Fruit fly (Drosophila melanogaster) whole organism, embryonic: ENCODE data around the gene Tim17b2.

Experiments used
- Adf1 ChIP-seq: fragments of 200-800 bp; sonication (Bioruptor generic); IDR thresholded peaks from 2 replicates; pipeline ENCODE4 v1.3.6; 2022; ENCODE audit warnings: missing biosample characterization, missing genetic modification characterization
- CG10209 ChIP-seq: fragments of 200-800 bp; sonication (Bioruptor generic); optimal IDR thresholded peaks from 3 replicates; lab custom pipeline; 2017; ENCODE audit warnings: missing biosample characterization, mild to moderate bottlenecking, missing genetic modification characterization, missing genetic modification reagents
- CG10979 ChIP-seq: fragments of 200-800 bp; sonication (Bioruptor generic); optimal IDR thresholded peaks from 2 replicates; lab custom pipeline; 2018; ENCODE audit warnings: missing biosample characterization, mild to moderate bottlenecking, missing genetic modification characterization, moderate library complexity
- CG11504 ChIP-seq: fragments of 200-800 bp; sonication (Bioruptor generic); optimal IDR thresholded peaks from 3 replicates; lab custom pipeline; 2019; ENCODE audit warnings: missing biosample characterization, mild to moderate bottlenecking, missing genetic modification characterization, moderate library complexity
- CG11695 ChIP-seq: fragments of 200-800 bp; sonication (Bioruptor generic); IDR thresholded peaks from 3 replicates; pipeline ENCODE4 v1.3.6; 2022; ENCODE audit warnings: missing biosample characterization, missing genetic modification characterization
- CG12219 ChIP-seq: fragments of 200-800 bp; sonication (Bioruptor generic); optimal IDR thresholded peaks from 3 replicates; lab custom pipeline; 2018; ENCODE audit warnings: missing biosample characterization, mild to moderate bottlenecking, missing genetic modification characterization
- CG12744 ChIP-seq: fragments of 200-800 bp; sonication (Bioruptor generic); optimal IDR thresholded peaks from 2 replicates; lab custom pipeline; 2016; ENCODE audit warnings: missing biosample characterization, missing genetic modification characterization
- CG12769 ChIP-seq: fragments of 200-800 bp; sonication (Bioruptor generic); optimal IDR thresholded peaks from 2 replicates; lab custom pipeline; 2019; ENCODE audit warnings: missing biosample characterization, mild to moderate bottlenecking, missing genetic modification characterization, moderate library complexity
- CG14667 ChIP-seq: fragments of 200-800 bp; sonication (Bioruptor generic); IDR thresholded peaks from 2 replicates; pipeline ENCODE4 v1.3.6; 2022; ENCODE audit warnings: missing biosample characterization, missing genetic modification characterization
- CG14710 ChIP-seq: fragments of 200-800 bp; sonication (Bioruptor generic); optimal IDR thresholded peaks from 3 replicates; lab custom pipeline; 2019; ENCODE audit warnings: missing biosample characterization, mild to moderate bottlenecking, missing genetic modification characterization, moderate library complexity
- CG17361 ChIP-seq: fragments of 200-800 bp; sonication (Bioruptor generic); IDR thresholded peaks from 3 replicates; pipeline ENCODE4 v1.3.6; 2022; ENCODE audit warnings: missing biosample characterization, missing genetic modification characterization
- CG18262 ChIP-seq: fragments of 200-800 bp; optimal IDR thresholded peaks from 3 replicates; lab custom pipeline; 2019; ENCODE audit warnings: missing biosample characterization, mild to moderate bottlenecking, missing genetic modification characterization, moderate library complexity
- CG2678 ChIP-seq: fragments of 200-800 bp; sonication (Bioruptor generic); optimal IDR thresholded peaks from 3 replicates; lab custom pipeline; 2019; ENCODE audit warnings: missing biosample characterization, mild to moderate bottlenecking, missing genetic modification characterization, moderate library complexity
- CG2712 ChIP-seq: fragments of 200-800 bp; optimal IDR thresholded peaks from 3 replicates; lab custom pipeline; 2019; ENCODE audit warnings: missing biosample characterization, mild to moderate bottlenecking, missing genetic modification characterization, moderate library complexity
- CG3847 ChIP-seq: fragments of 200-800 bp; sonication (Bioruptor generic); IDR thresholded peaks from 2 replicates; pipeline ENCODE4 v1.3.6; 2022; ENCODE audit warnings: missing biosample characterization, missing genetic modification characterization
- CG4854 ChIP-seq: fragments of 200-800 bp; sonication (Bioruptor generic); optimal IDR thresholded peaks from 2 replicates; lab custom pipeline; 2016; ENCODE audit warnings: missing biosample characterization, missing genetic modification characterization, inconsistent platforms
- CG6654 ChIP-seq: fragments of 200-800 bp; sonication (Bioruptor generic); optimal IDR thresholded peaks from 2 replicates; lab custom pipeline; 2017; ENCODE audit warnings: missing biosample characterization, mild to moderate bottlenecking, missing genetic modification characterization
- CG7556 ChIP-seq: fragments of 200-800 bp; sonication (Bioruptor generic); optimal IDR thresholded peaks from 2 replicates; lab custom pipeline; 2017; ENCODE audit warnings: missing biosample characterization, mild to moderate bottlenecking, missing genetic modification characterization
- CG9437 ChIP-seq: fragments of 200-800 bp; sonication (Bioruptor generic); optimal IDR thresholded peaks from 2 replicates; lab custom pipeline; 2018; ENCODE audit warnings: missing biosample characterization, mild to moderate bottlenecking, missing genetic modification characterization
- CG9727 ChIP-seq: fragments of 200-800 bp; sonication (Bioruptor generic); optimal IDR thresholded peaks from 3 replicates; lab custom pipeline; 2017; ENCODE audit warnings: missing biosample characterization, mild to moderate bottlenecking, missing genetic modification characterization
- Ets97D ChIP-seq: fragments of 200-800 bp; sonication (Bioruptor generic); optimal IDR thresholded peaks from 3 replicates; lab custom pipeline; 2016; ENCODE audit warnings: missing biosample characterization, missing genetic modification characterization
- HmgD ChIP-seq: fragments of 200-800 bp; sonication (Bioruptor generic); optimal IDR thresholded peaks from 3 replicates; lab custom pipeline; 2016; ENCODE audit warnings: missing biosample characterization, missing genetic modification characterization
- Hsf ChIP-seq: fragments of 200-800 bp; sonication (Bioruptor generic); optimal IDR thresholded peaks from 3 replicates; lab custom pipeline; 2016; ENCODE audit warnings: missing biosample characterization, missing genetic modification characterization
- Lim3 ChIP-seq: fragments of 200-800 bp; sonication (Bioruptor generic); IDR thresholded peaks from 2 replicates; pipeline ENCODE4 v1.3.6; 2022; ENCODE audit warnings: missing biosample characterization, missing genetic modification characterization
- Med ChIP-seq: fragments of 200-800 bp; sonication (Bioruptor generic); peaks from one replicate; lab custom pipeline; 2016; ENCODE audit warnings: missing biosample characterization, missing genetic modification characterization, mild to moderate bottlenecking, inconsistent platforms, moderate library complexity
- Neu2 ChIP-seq: fragments of 200-800 bp; sonication (Bioruptor generic); optimal IDR thresholded peaks from 3 replicates; lab custom pipeline; 2016; ENCODE audit warnings: missing biosample characterization, missing genetic modification characterization, borderline replicate concordance
- Nf-YC ChIP-seq: fragments of 200-800 bp; optimal IDR thresholded peaks from 3 replicates; lab custom pipeline; 2019; ENCODE audit warnings: missing biosample characterization, mild to moderate bottlenecking, missing genetic modification characterization, moderate library complexity
- TFAM ChIP-seq: fragments of 200-800 bp; sonication (Bioruptor generic); optimal IDR thresholded peaks from 2 replicates; lab custom pipeline; 2017; ENCODE audit warnings: missing biosample characterization, missing genetic modification characterization, inconsistent platforms
- Xrp1 ChIP-seq: fragments of 200-800 bp; sonication (Bioruptor generic); IDR thresholded peaks from 2 replicates; pipeline ENCODE4 v1.3.6; 2022; ENCODE audit warnings: missing biosample characterization, missing genetic modification characterization
- bigmax ChIP-seq: fragments of 200-800 bp; sonication (Bioruptor generic); optimal IDR thresholded peaks from 2 replicates; lab custom pipeline; 2018; ENCODE audit warnings: missing biosample characterization, mild to moderate bottlenecking, missing genetic modification characterization
- dan ChIP-seq: fragments of 200-800 bp; sonication (Bioruptor generic); IDR thresholded peaks from 2 replicates; pipeline ENCODE4 v1.3.6; 2022; ENCODE audit warnings: missing biosample characterization, missing genetic modification characterization
- dmrt11E ChIP-seq: fragments of 200-800 bp; sonication (Bioruptor generic); optimal IDR thresholded peaks from 3 replicates; lab custom pipeline; 2018; ENCODE audit warnings: missing biosample characterization, mild to moderate bottlenecking, missing genetic modification characterization, moderate library complexity
- dmrt99B ChIP-seq: fragments of 200-800 bp; sonication (Bioruptor generic); optimal IDR thresholded peaks from 2 replicates; lab custom pipeline; 2018; ENCODE audit warnings: missing biosample characterization, mild to moderate bottlenecking, missing genetic modification characterization, moderate library complexity
- fd96Cb ChIP-seq: fragments of 200-800 bp; sonication (Bioruptor generic); optimal IDR thresholded peaks from 2 replicates; lab custom pipeline; 2018; ENCODE audit warnings: missing biosample characterization, mild to moderate bottlenecking, missing genetic modification characterization, moderate library complexity
- gro ChIP-seq: fragments of 200-800 bp; sonication (Bioruptor generic); optimal IDR thresholded peaks from 2 replicates; lab custom pipeline; 2016; ENCODE audit warnings: missing biosample characterization, missing genetic modification characterization
- gsb-n ChIP-seq: fragments of 200-800 bp; sonication (Bioruptor generic); optimal IDR thresholded peaks from 3 replicates; lab custom pipeline; 2018; ENCODE audit warnings: missing biosample characterization, mild to moderate bottlenecking, missing genetic modification characterization
- lola ChIP-seq, 3 experiments: fragments of >200 bp in 2 of 3; fragments of 200-800 bp in 1 of 3; sonication (Bioruptor generic) in 1 of 3; optimal IDR thresholded peaks; 2 replicates each; lab custom pipeline; 2017 to 2019; ENCODE audit warnings: missing biosample characterization in 3 of 3, missing genetic modification characterization in 3 of 3, mild to moderate bottlenecking in 1 of 3, moderate library complexity in 1 of 3
- odd ChIP-seq: fragments of 200-800 bp; sonication (Bioruptor generic); optimal IDR thresholded peaks from 2 replicates; lab custom pipeline; 2017; ENCODE audit warnings: missing biosample characterization, mild to moderate bottlenecking, missing genetic modification characterization
- org-1 ChIP-seq: fragments of 200-800 bp; sonication (Bioruptor generic); optimal IDR thresholded peaks from 2 replicates; lab custom pipeline; 2017; ENCODE audit warnings: missing biosample characterization, missing genetic modification characterization
- pan ChIP-seq, 4 experiments: fragments of >200 bp in 3 of 4; fragments of 200-800 bp in 1 of 4; sonication (Bioruptor generic) in 1 of 4; optimal IDR thresholded peaks in 3 of 4; IDR thresholded peaks in 1 of 4; 2 replicates each; pipeline versions ENCODE4 v1.3.6 to Lab custom; 2017 to 2022; ENCODE audit warnings: missing biosample characterization in 2 of 4, missing genetic modification characterization in 2 of 4, mixed read lengths in 1 of 4
- phol ChIP-seq: fragments of 200-800 bp; sonication (Bioruptor generic); optimal IDR thresholded peaks from 3 replicates; lab custom pipeline; 2018; ENCODE audit warnings: missing biosample characterization, mild to moderate bottlenecking, missing genetic modification characterization, moderate library complexity
- row ChIP-seq: fragments of 200-800 bp; sonication (Bioruptor generic); IDR thresholded peaks from 3 replicates; pipeline ENCODE4 v1.3.6; 2022; ENCODE audit warnings: missing biosample characterization, missing genetic modification characterization
- run ChIP-seq: fragments of 200-800 bp; sonication (Bioruptor generic); optimal IDR thresholded peaks from 3 replicates; lab custom pipeline; 2018; ENCODE audit warnings: missing biosample characterization, mild to moderate bottlenecking, missing genetic modification characterization
- sens ChIP-seq: fragments of 200-800 bp; sonication (Bioruptor generic); peaks from one replicate; lab custom pipeline; 2016; ENCODE audit warnings: missing biosample characterization, missing genetic modification characterization
- slou ChIP-seq: fragments of 200-800 bp; sonication (Bioruptor generic); optimal IDR thresholded peaks from 3 replicates; lab custom pipeline; 2016; ENCODE audit warnings: missing biosample characterization, missing genetic modification characterization
- tap ChIP-seq: fragments of 200-800 bp; optimal IDR thresholded peaks from 3 replicates; lab custom pipeline; 2019; ENCODE audit warnings: missing biosample characterization, mild to moderate bottlenecking, missing genetic modification characterization, moderate library complexity
- twi ChIP-seq: fragments of 200-800 bp; optimal IDR thresholded peaks from 2 replicates; lab custom pipeline; 2019; ENCODE audit warnings: missing biosample characterization, mild to moderate bottlenecking, missing genetic modification characterization, moderate library complexity
- vfl ChIP-seq: fragments of 200-800 bp; sonication (Bioruptor generic); optimal IDR thresholded peaks from 2 replicates; lab custom pipeline; 2016; ENCODE audit warnings: missing biosample characterization, missing genetic modification characterization
- yki ChIP-seq: fragments of >200 bp; optimal IDR thresholded peaks from 3 replicates; lab custom pipeline; 2018
- zf30C ChIP-seq: fragments of 200-800 bp; sonication (Bioruptor generic); optimal IDR thresholded peaks from 3 replicates; lab custom pipeline; 2018; ENCODE audit warnings: missing biosample characterization, mild to moderate bottlenecking, missing genetic modification characterization

The Tim17b2 gene

DNA sequence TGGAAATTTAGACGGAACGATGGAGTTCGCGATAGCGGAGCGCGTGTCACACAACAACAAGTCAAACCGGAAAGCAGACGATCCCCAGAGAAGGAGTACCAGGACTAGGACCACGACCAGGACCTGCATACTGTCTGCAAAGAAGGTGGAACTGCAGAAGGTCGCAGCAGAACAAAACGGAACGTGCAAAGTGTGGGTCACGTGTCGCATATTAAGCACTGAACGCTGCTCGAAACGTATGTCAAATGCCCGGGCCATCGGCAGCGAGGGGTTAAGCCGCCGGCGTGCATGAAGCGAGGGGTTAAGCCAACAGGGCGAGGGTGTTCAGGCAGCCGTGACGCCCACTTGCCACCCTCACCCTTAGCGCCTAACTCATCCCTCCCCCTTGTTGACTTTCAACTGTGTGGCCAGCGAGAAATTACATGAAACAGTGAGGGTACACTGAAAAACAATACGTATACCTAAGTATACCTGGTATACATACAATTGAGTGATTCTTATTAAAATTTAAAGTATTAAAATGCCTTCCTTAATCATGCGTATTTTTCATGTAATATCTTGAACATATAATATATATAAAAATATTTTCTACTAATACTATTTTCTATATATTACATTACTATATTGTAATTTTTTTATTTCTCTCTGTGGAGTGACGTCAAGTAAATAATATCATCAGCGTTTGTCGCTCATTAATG is 42.5 kb upstream of the Tim17b2 start (continued):
- TF ChIP-seq CG7556 (GFP tag; lab: Kevin White, UChicago) (peak; percentile 71), CG12769 (no peak), CG12219 (GFP tag; lab: Kevin White, UChicago) (no peak), phol (tag; lab: Kevin White, UChicago) (peak; percentile 72), Nf-YC (peak; percentile 2), tap (peak; percentile 35), odd (peak; percentile 12), CG3847 (GFP tag; lab: Robert Waterston, UW) (no peak), bigmax (GFP tag; lab: Kevin White, UChicago) (no peak), CG9437 (GFP tag; lab: Kevin White, UChicago) (peak; percentile 8), row (GFP tag; lab: Robert Waterston, UW) (peak; percentile 61), vfl (GFP tag; lab: Kevin White, UChicago) (no peak), Lim3 (GFP tag; lab: Robert Waterston, UW) (no peak), CG10979 (tag; lab: Kevin White, UChicago) (peak; percentile 88), twi (tag; lab: Kevin White, UChicago) (peak; percentile 40), fd96Cb (peak; percentile 61), gsb-n (peak; percentile 80), CG14667 (GFP tag; lab: Robert Waterston, UW) (no peak), CG12744 (no peak), Hsf (no peak), CG11504 (peak; percentile 71), CG11695 (GFP tag; lab: Robert Waterston, UW) (0 out of 3 replicates have a peak, but pooled peaks have one; percentile 23), run (peak; percentile 19), zf30C (GFP tag; lab: Kevin White, UChicago) (peak; percentile 83), Xrp1 (GFP tag; lab: Robert Waterston, UW) (peak; percentile 62; the same call in 1 of the 2 replicates)
- TF ChIP-seq, all 482 proteins: peak for 114

DNA sequence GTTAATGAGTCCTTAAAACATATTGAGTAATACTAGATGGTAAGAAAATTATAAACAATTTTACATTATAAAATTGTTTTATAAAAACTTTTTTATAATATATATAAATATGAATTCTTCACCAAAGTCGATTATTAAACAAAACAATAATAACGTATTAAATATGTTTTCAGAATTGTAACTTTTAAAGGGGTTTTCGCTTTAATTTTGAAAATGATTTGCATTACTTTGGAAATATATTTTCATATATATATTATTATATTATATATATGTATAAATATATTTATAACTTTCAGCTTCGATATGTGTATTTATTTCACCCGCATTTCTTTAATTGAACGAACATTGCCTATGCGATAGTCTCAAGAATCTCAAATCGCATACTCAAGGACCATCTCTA is 26.5 kb upstream of the Tim17b2 start:
- TF ChIP-seq org-1 (GFP tag; lab: Kevin White, UChicago) (no peak), slou (no peak), dmrt99B (no peak), CG2678 (tag; lab: Kevin White, UChicago) (no peak), dan (GFP tag; lab: Robert Waterston, UW) (no peak), CG6654 (GFP tag; lab: Kevin White, UChicago) (no peak), sens (no peak), lola (GFP tag; optimal IDR thresholded peaks at IDR 0.05; lab: Kevin White, UChicago) (peak in 1 of 3 experiments; percentile 44), pan (optimal IDR thresholded peaks at IDR 0.05; lab: Kevin White, UChicago) (no peak), pan (GFP tag; optimal IDR thresholded peaks at IDR 0.05 in 1 of 2, IDR thresholded peaks at IDR 0.05 in 1 of 2) (no peak), Neu2 (no peak), Xrp1 (GFP tag; lab: Robert Waterston, UW) (0 out of 2 replicates have a peak, but pooled peaks have one; percentile 9), yki (lab: Kevin White, UChicago) (no peak), Ets97D (GFP tag; lab: Kevin White, UChicago) (no peak), Adf1 (no peak), Med (GFP tag; lab: Kevin White, UChicago) (peak; percentile 2), CG14710 (tag; lab: Kevin White, UChicago) (peak; percentile 27), HmgD (no peak), CG2712 (peak; percentile 1), CG10209 (GFP tag; lab: Kevin White, UChicago) (no peak), CG4854 (GFP tag; lab: Kevin White, UChicago) (no peak), CG9727 (GFP tag; lab: Kevin White, UChicago) (peak; percentile 47), CG18262 (tag; lab: Kevin White, UChicago) (peak; percentile 38), CG17361 (GFP tag; lab: Robert Waterston, UW) (peak; percentile 34; the same call in 1 of the 3 replicates), dmrt11E (tag; lab: Kevin White, UChicago) (peak; percentile 39), TFAM (no peak), gro (GFP tag; lab: Kevin White, UChicago) (no peak)
